Worm (Caenorhabditis elegans): ENCODE measurements around the gene srh-8.

DNA sequence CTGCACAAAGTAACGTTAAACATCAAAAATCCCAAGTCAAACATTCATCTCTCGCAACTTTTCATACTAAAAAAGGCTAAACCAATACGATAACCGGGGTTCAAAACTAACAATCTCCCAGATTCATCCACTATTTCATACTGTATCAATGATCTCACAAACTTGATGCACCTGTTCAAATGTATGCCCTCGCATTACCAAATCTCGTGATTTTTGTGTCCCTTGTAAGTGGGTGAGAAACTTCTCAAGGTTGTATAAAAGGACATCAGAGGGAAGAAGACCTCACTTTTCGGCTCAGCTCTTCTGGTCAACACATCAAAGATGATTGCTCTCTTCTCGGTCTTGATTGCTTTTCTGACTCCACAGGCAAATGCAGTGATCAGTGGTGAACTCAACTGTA is 38.3 kb downstream of the srh-8 start, which contains the start of gene phat-3:
- TF ChIP-seq ceh-45 (GFP tag; IDR thresholded peaks at IDR 0.05), result no peak
- no peak for TF ChIP-seq pha-4 (tag; optimal IDR thresholded peaks at IDR 0.05)
- no peak for TF ChIP-seq ceh-31 (tag; optimal IDR thresholded peaks at IDR 0.05)
- TF ChIP-seq hlh-15 (tag; optimal IDR thresholded peaks at IDR 0.05), result no peak
- TF ChIP-seq npax-4 (tag; optimal IDR thresholded peaks at IDR 0.05), result no peak
- TF ChIP-seq pqm-1 (tag; optimal IDR thresholded peaks at IDR 0.05), result no peak
- TF ChIP-seq che-1 (tag; optimal IDR thresholded peaks at IDR 0.05), result no peak

Measured in whole organism, late embryonic.